Worm (Caenorhabditis elegans) whole organism, early embryonic: ENCODE results near the gene rbmx-2.

Experiments used
- B0310.2 ChIP-seq: sonication (generic microtip); optimal IDR thresholded peaks from 2 replicates; lab custom pipeline; 2016; ENCODE audit warnings: mild to moderate bottlenecking, missing genetic modification characterization, missing compliant biosample characterization
- F13C5.2 ChIP-seq: sonication (generic microtip); optimal IDR thresholded peaks from 2 replicates; lab custom pipeline; 2017; ENCODE audit warnings: mild to moderate bottlenecking, missing genetic modification characterization, inconsistent platforms, missing compliant biosample characterization
- aly-1 ChIP-seq: sonication (generic microtip); optimal IDR thresholded peaks from 2 replicates; lab custom pipeline; 2016; ENCODE audit warnings: missing genetic modification characterization, missing compliant biosample characterization
- ama-1 ChIP-seq: fragments of 150-350 bp; optimal IDR thresholded peaks from 2 replicates; lab custom pipeline; 2014
- ceh-13 ChIP-seq: fragments of 200-800 bp; sonication (Bioruptor generic); optimal IDR thresholded peaks from 2 replicates; lab custom pipeline; 2018; ENCODE audit warnings: mild to moderate bottlenecking, missing genetic modification characterization, missing compliant biosample characterization
- ceh-36 ChIP-seq: sonication (generic microtip); optimal IDR thresholded peaks from 2 replicates; lab custom pipeline; 2016; ENCODE audit warnings: missing genetic modification characterization, inconsistent platforms, missing compliant biosample characterization
- ets-7 ChIP-seq: sonication (generic microtip); optimal IDR thresholded peaks from 2 replicates; lab custom pipeline; 2016; ENCODE audit warnings: missing genotype, missing genetic modification characterization, missing compliant biosample characterization
- flt-1 ChIP-seq: fragments of 200-800 bp; sonication (Bioruptor generic); IDR thresholded peaks from 2 replicates; pipeline ENCODE4 v1.3.6; 2022; ENCODE audit warnings: missing genetic modification characterization, missing compliant biosample characterization
- hmbx-1 ChIP-seq: sonication (generic microtip); optimal IDR thresholded peaks from 2 replicates; lab custom pipeline; 2016; ENCODE audit warnings: mild to moderate bottlenecking, missing genetic modification characterization, missing compliant biosample characterization
- hmg-4 ChIP-seq: fragments of 200-800 bp; sonication (Bioruptor generic); optimal IDR thresholded peaks from 2 replicates; lab custom pipeline; 2018; ENCODE audit warnings: mild to moderate bottlenecking, missing genetic modification characterization, missing compliant biosample characterization
- hnd-1 ChIP-seq: sonication (generic microtip); optimal IDR thresholded peaks from 2 replicates; lab custom pipeline; 2016; ENCODE audit warnings: missing genetic modification characterization, missing compliant biosample characterization
- pes-1 ChIP-seq: fragments of 200-800 bp; sonication (Bioruptor generic); IDR thresholded peaks from 2 replicates; pipeline ENCODE4 v1.3.6; 2022; ENCODE audit warnings: missing genetic modification reagents, missing genetic modification characterization, missing compliant biosample characterization
- scrt-1 ChIP-seq: fragments of 200-800 bp; sonication (Bioruptor generic); IDR thresholded peaks from 2 replicates; pipeline ENCODE4 v1.3.6; 2022; ENCODE audit warnings: missing genetic modification characterization, missing compliant biosample characterization
- sea-1 ChIP-seq: fragments of 200-800 bp; sonication (Bioruptor generic); conservative IDR thresholded peaks from 2 replicates; pipeline ENCODE4 v1.3.6; 2022; ENCODE audit warnings: missing genetic modification characterization, missing compliant biosample characterization
- tbx-11 ChIP-seq: fragments of 200-800 bp; sonication (Bioruptor generic); IDR thresholded peaks from 2 replicates; pipeline ENCODE4 v1.3.6; 2022; ENCODE audit warnings: missing genetic modification characterization, missing compliant biosample characterization
- tbx-37 ChIP-seq: fragments of 200-800 bp; sonication (Bioruptor generic); conservative IDR thresholded peaks from 2 replicates; pipeline ENCODE4 v1.3.6; 2022; ENCODE audit warnings: missing genetic modification reagents, missing genetic modification characterization, missing compliant biosample characterization
- tra-4 ChIP-seq: sonication (generic microtip); optimal IDR thresholded peaks from 2 replicates; lab custom pipeline; 2017; ENCODE audit warnings: missing genetic modification characterization, missing compliant biosample characterization

The rbmx-2 gene

ce11 chrII:6202910-6203309, 6.2 kb upstream of the rbmx-2 start, which contains the start of gene C30B5.17:
Gene C30B5.17, minus strand, starts transcription at chrII:6203010.
- TF ChIP-seq tra-4 (no peak), pes-1 (GFP tag; lab: Robert Waterston, UW) (no peak), flt-1 (GFP tag; lab: Robert Waterston, UW) (no peak), ets-7 (no peak), ama-1 (lab: Kevin White, UChicago) (no peak), tbx-11 (GFP tag; lab: Robert Waterston, UW) (no peak), aly-1 (no peak), scrt-1 (GFP tag; lab: Robert Waterston, UW) (no peak), ceh-13 (GFP tag; lab: Kevin White, UChicago) (no peak), hmbx-1 (tag; lab: Kevin White, UChicago) (no peak), B0310.2 (tag; lab: Kevin White, UChicago) (no peak), ceh-36 (tag; lab: Kevin White, UChicago) (no peak), hnd-1 (tag; lab: Kevin White, UChicago) (no peak), F13C5.2 (tag; lab: Kevin White, UChicago) (no peak), tbx-37 (GFP tag; lab: Robert Waterston, UW) (no peak), hmg-4 (no peak), sea-1 (no peak)

ce11 chrII:6199010-6199409, 2.3 kb upstream of the rbmx-2 start:
- no peak for TF ChIP-seq tbx-11 (GFP tag; lab: Robert Waterston, UW)
- TF ChIP-seq F13C5.2 (tag; lab: Kevin White, UChicago), result no peak
- TF ChIP-seq sea-1, result no peak
- TF ChIP-seq flt-1 (GFP tag; lab: Robert Waterston, UW), result no peak
- no peak for TF ChIP-seq pes-1 (GFP tag; lab: Robert Waterston, UW)
- TF ChIP-seq scrt-1 (GFP tag; lab: Robert Waterston, UW), result no peak
- no peak for TF ChIP-seq hnd-1 (tag; lab: Kevin White, UChicago)
- no peak for TF ChIP-seq tra-4

DNA sequence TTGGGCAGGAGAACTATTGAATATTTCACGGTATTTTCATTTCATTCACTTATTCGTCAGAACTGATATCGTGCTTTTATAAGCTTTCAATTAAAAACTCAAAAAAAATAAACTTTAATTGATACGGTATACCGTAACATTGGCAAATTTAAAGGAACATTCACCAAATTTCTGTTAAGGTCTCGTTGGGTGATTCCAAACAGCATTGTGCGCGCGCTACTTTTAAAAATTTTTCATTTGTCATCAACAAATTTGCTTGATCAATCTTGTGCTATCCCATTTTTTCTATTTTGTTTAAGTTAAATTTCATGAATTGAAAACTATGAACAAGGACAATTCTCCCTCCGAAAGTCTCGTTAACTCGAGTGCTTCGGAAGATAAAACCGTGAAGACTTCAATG, 1.7 kb upstream of the rbmx-2 start, which contains the start of gene szy-4:
Gene szy-4, plus strand, starts transcription at position 229 of the 400 bp plus-strand sequence.
- no peak for TF ChIP-seq ets-7
- no peak for TF ChIP-seq tra-4
- TF ChIP-seq tbx-11 (GFP tag; lab: Robert Waterston, UW), result no peak
- no peak for TF ChIP-seq F13C5.2 (tag; lab: Kevin White, UChicago)
- TF ChIP-seq sea-1, result no peak
- TF ChIP-seq pes-1 (GFP tag; lab: Robert Waterston, UW), result no peak
- TF ChIP-seq ceh-36 (tag; lab: Kevin White, UChicago), result no peak
- no peak for TF ChIP-seq tbx-37 (GFP tag; lab: Robert Waterston, UW)
- no peak for TF ChIP-seq hmbx-1 (tag; lab: Kevin White, UChicago)
- no peak for TF ChIP-seq hnd-1 (tag; lab: Kevin White, UChicago)
- TF ChIP-seq ceh-13 (GFP tag; lab: Kevin White, UChicago), result no peak
- no peak for TF ChIP-seq scrt-1 (GFP tag; lab: Robert Waterston, UW)
- no peak for TF ChIP-seq hmg-4
- no peak for TF ChIP-seq ama-1 (lab: Kevin White, UChicago)

DNA sequence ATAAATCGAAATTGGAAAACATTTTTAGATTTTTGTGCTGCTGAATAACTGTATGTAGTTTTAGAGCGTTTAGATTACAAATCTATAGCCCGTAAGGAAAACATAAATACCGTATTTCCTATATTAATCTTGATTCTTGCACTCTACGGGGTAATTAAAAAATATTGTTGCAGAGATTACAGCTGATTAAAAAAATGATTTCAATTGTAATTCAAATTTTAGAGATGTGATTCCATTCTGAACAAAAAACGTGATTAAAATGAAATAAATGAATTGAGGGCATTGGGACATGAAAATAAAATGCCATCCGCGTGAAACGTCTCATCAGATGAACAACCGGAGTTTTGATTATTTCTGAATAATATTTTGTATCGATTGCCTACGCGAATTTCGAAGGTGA, 4.3 kb downstream of the rbmx-2 start, which contains the start of gene cpb-2:
Gene cpb-2, plus strand, starts transcription at position 301 of the 400 bp plus-strand sequence.
- TF ChIP-seq hmbx-1 (tag; lab: Kevin White, UChicago), result no peak
- TF ChIP-seq ceh-13 (GFP tag; lab: Kevin White, UChicago), result no peak
- no peak for TF ChIP-seq tra-4
- TF ChIP-seq tbx-11 (GFP tag; lab: Robert Waterston, UW), result no peak
- TF ChIP-seq F13C5.2 (tag; lab: Kevin White, UChicago), result no peak
- TF ChIP-seq aly-1, result no peak
- TF ChIP-seq tbx-37 (GFP tag; lab: Robert Waterston, UW), result no peak
- no peak for TF ChIP-seq ceh-36 (tag; lab: Kevin White, UChicago)
- TF ChIP-seq pes-1 (GFP tag; lab: Robert Waterston, UW), result no peak
- no peak for TF ChIP-seq scrt-1 (GFP tag; lab: Robert Waterston, UW)
- no peak for TF ChIP-seq flt-1 (GFP tag; lab: Robert Waterston, UW)
- TF ChIP-seq B0310.2 (tag; lab: Kevin White, UChicago), result no peak
- no peak for TF ChIP-seq sea-1
- no peak for TF ChIP-seq hmg-4
- no peak for TF ChIP-seq hnd-1 (tag; lab: Kevin White, UChicago)
- TF ChIP-seq ama-1 (lab: Kevin White, UChicago), result no peak
- TF ChIP-seq ets-7, result no peak

ce11 chrII:6191293-6191692, 5.5 kb downstream of the rbmx-2 start, which contains the start of gene fkh-8:
Gene fkh-8, minus strand, starts transcription at chrII:6191393.
- TF ChIP-seq ets-7 (no peak), ceh-13 (GFP tag; lab: Kevin White, UChicago) (no peak), flt-1 (GFP tag; lab: Robert Waterston, UW) (no peak), hmbx-1 (tag; lab: Kevin White, UChicago) (no peak), scrt-1 (GFP tag; lab: Robert Waterston, UW) (no peak), F13C5.2 (tag; lab: Kevin White, UChicago) (no peak), pes-1 (GFP tag; lab: Robert Waterston, UW) (no peak), tra-4 (no peak), tbx-11 (GFP tag; lab: Robert Waterston, UW) (no peak), sea-1 (no peak), hmg-4 (no peak), ama-1 (lab: Kevin White, UChicago) (no peak), tbx-37 (GFP tag; lab: Robert Waterston, UW) (no peak), B0310.2 (tag; lab: Kevin White, UChicago) (no peak), hnd-1 (tag; lab: Kevin White, UChicago) (no peak), ceh-36 (tag; lab: Kevin White, UChicago) (no peak), aly-1 (no peak)

ce11 chrII:6190770-6191169, 6.0 kb downstream of the rbmx-2 start:
- no peak for TF ChIP-seq F13C5.2 (tag; lab: Kevin White, UChicago)
- TF ChIP-seq flt-1 (GFP tag; lab: Robert Waterston, UW), result no peak
- TF ChIP-seq tbx-11 (GFP tag; lab: Robert Waterston, UW), result no peak
- no peak for TF ChIP-seq hmg-4
- no peak for TF ChIP-seq hmbx-1 (tag; lab: Kevin White, UChicago)
- no peak for TF ChIP-seq aly-1
- no peak for TF ChIP-seq sea-1
- TF ChIP-seq ceh-36 (tag; lab: Kevin White, UChicago), result no peak
- TF ChIP-seq tbx-37 (GFP tag; lab: Robert Waterston, UW), result no peak
- TF ChIP-seq ceh-13 (GFP tag; lab: Kevin White, UChicago), result no peak
- no peak for TF ChIP-seq scrt-1 (GFP tag; lab: Robert Waterston, UW)
- no peak for TF ChIP-seq ama-1 (lab: Kevin White, UChicago)
- no peak for TF ChIP-seq hnd-1 (tag; lab: Kevin White, UChicago)
- no peak for TF ChIP-seq pes-1 (GFP tag; lab: Robert Waterston, UW)
